Fruit fly (Drosophila melanogaster): Measurements from ENCODE around the gene CG12560.

DNA sequence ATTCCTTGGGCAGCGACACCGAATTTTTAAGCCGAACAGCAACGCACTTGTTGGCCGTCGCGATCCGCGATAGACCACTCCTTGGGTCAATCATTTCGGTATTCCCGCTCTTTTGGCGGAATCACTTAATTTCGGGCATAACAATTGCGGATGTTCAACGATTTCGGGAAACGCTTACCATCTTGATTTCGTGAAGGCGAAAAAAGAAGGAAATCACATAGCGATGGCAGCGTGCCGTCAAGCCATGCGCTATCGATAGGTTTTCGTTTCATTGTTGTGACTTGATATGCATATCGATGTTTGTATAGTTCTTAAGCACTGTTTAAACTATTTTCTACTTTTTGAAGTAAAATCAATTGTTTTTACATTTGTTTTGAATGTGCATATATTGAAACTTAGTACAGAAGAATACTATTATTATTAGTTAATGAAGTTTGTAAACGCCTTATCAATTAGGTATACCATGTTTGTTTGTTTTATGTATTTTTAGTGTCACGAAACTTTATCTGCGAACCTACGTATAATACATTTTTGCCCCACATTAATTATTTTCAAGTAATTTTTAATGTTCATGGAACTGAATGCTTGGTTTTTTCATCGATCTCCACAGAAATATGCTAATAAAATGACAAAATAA lies 33.5 kb upstream of the CG12560 start, which contains the start of gene RpL36A:
- TF ChIP-seq CG8478 (optimal IDR thresholded peaks at IDR 0.05): no peak
- TF ChIP-seq CTCF (optimal IDR thresholded peaks at IDR 0.05): peak in 1 of 2 experiments; percentile 19

Measured in S2 (cell line).